Fruit fly (Drosophila melanogaster): ENCODE results near the gene Cpr65Ax2.
A peak's percentile ranks its signal among the peaks of the same experiment; 100 is the strongest.

Gene Cpr65Ax2

dm6 chr3L:6157327-6158032, 6.8 kb upstream of the Cpr65Ax2 start, which contains the start of gene CG13297 (continued):
- TF ChIP-seq Mes4 (GFP tag; optimal IDR thresholded peaks at IDR 0.05) = no peak
- no peak for TF ChIP-seq pan (optimal IDR thresholded peaks at IDR 0.05)
- peak in 1 of 2 experiments; percentile 74 for TF ChIP-seq pan (GFP tag; optimal IDR thresholded peaks at IDR 0.05 in 1 of 2, IDR thresholded peaks at IDR 0.05 in 1 of 2)
- peak; percentile 57; the same call in 2 of the 3 replicates for TF ChIP-seq dysf (GFP tag; IDR thresholded peaks at IDR 0.05)
- TF ChIP-seq toy (GFP tag; IDR thresholded peaks at IDR 0.05) = no peak
- TF ChIP-seq CG9817 (tag; optimal IDR thresholded peaks at IDR 0.05) = peak; percentile 38
- TF ChIP-seq Hmr (GFP tag; optimal IDR thresholded peaks at IDR 0.05) = peak; percentile 6
- TF ChIP-seq CG3065 (GFP tag; optimal IDR thresholded peaks at IDR 0.05) = no peak
- no peak for TF ChIP-seq cas (GFP tag; IDR thresholded peaks at IDR 0.05)
- TF ChIP-seq Meics (GFP tag; optimal IDR thresholded peaks at IDR 0.05) = peak; percentile 42
- no peak for TF ChIP-seq CG4328 (GFP tag; optimal IDR thresholded peaks at IDR 0.05)
- peak; percentile 61 for TF ChIP-seq CG10366 (GFP tag; IDR thresholded peaks at IDR 0.05)
- no peak for TF ChIP-seq hb (GFP tag; IDR thresholded peaks at IDR 0.05; ENCODE audit: partially characterized antibody)
- TF ChIP-seq danr (GFP tag; IDR thresholded peaks at IDR 0.05) = peak; percentile 45; the same call in 1 of the 2 replicates
- no peak for TF ChIP-seq CG11398 (GFP tag; optimal IDR thresholded peaks at IDR 0.05)
- TF ChIP-seq chm (GFP tag; IDR thresholded peaks at IDR 0.05) = no peak
- peak in 1 of 2 experiments; percentile 84 for TF ChIP-seq Hr51 (GFP tag; optimal IDR thresholded peaks at IDR 0.05)
- TF ChIP-seq CG13296 (GFP tag; optimal IDR thresholded peaks at IDR 0.05) = peak; percentile 85
- TF ChIP-seq CG10462 (GFP tag; optimal IDR thresholded peaks at IDR 0.05) = no peak
- no peak for TF ChIP-seq unc-4 (GFP tag; IDR thresholded peaks at IDR 0.05; ENCODE audit: partially characterized antibody)
- peak; percentile 55 for TF ChIP-seq sisA (GFP tag; IDR thresholded peaks at IDR 0.05)
- peak; percentile 60; the same call in 2 of the 3 replicates for TF ChIP-seq tgo (GFP tag; IDR thresholded peaks at IDR 0.05)
- peak; percentile 76 for TF ChIP-seq Sox102F (GFP tag; optimal IDR thresholded peaks at IDR 0.05)
- TF ChIP-seq CG6689 (GFP tag; IDR thresholded peaks at IDR 0.05) = peak; percentile 66
- no peak for TF ChIP-seq Ravus (GFP tag; IDR thresholded peaks at IDR 0.05)
- TF ChIP-seq sens (GFP tag) = peak; percentile 76
- peak; percentile 53; the same call in 1 of the 2 replicates for TF ChIP-seq stc (GFP tag; IDR thresholded peaks at IDR 0.05)
- no peak for TF ChIP-seq CG34422 (GFP tag; IDR thresholded peaks at IDR 0.05)
- no peak for TF ChIP-seq psq (GFP tag; optimal IDR thresholded peaks at IDR 0.05)
- peak; percentile 22 for TF ChIP-seq Dek (tag; optimal IDR thresholded peaks at IDR 0.05)
- no peak for TF ChIP-seq CG8359 (GFP tag; optimal IDR thresholded peaks at IDR 0.05; ENCODE audit: borderline replicate concordance)
- no peak for TF ChIP-seq HHEX (GFP tag; optimal IDR thresholded peaks at IDR 0.05)
- peak; percentile 26 for TF ChIP-seq scrt (GFP tag; optimal IDR thresholded peaks at IDR 0.05)
- TF ChIP-seq tin (GFP tag; optimal IDR thresholded peaks at IDR 0.05) = peak; percentile 6
- no peak for TF ChIP-seq cad (GFP tag; optimal IDR thresholded peaks at IDR 0.05)
- TF ChIP-seq Atf3 (GFP tag; optimal IDR thresholded peaks at IDR 0.05) = no peak
- no peak for TF ChIP-seq insv (GFP tag; optimal IDR thresholded peaks at IDR 0.05)
- TF ChIP-seq zen2 (GFP tag; IDR thresholded peaks at IDR 0.05; ENCODE audit: partially characterized antibody) = no peak
- no peak for TF ChIP-seq CrebB (tag; optimal IDR thresholded peaks at IDR 0.05)
- TF ChIP-seq Bteb2 (GFP tag; optimal IDR thresholded peaks at IDR 0.05) = no peak
- TF ChIP-seq Sry-δ (GFP tag; optimal IDR thresholded peaks at IDR 0.05) = no peak
- TF ChIP-seq aop (GFP tag; IDR thresholded peaks at IDR 0.05) = no peak
- no peak for TF ChIP-seq CG6272 (GFP tag; IDR thresholded peaks at IDR 0.05)
- peak; percentile 41 for TF ChIP-seq CG4424 (GFP tag; optimal IDR thresholded peaks at IDR 0.05)
- TF ChIP-seq Ptx1 (GFP tag; IDR thresholded peaks at IDR 0.05) = peak; percentile 81
- TF ChIP-seq CG31365 (tag; optimal IDR thresholded peaks at IDR 0.05) = no peak
- TF ChIP-seq ATbp (GFP tag; optimal IDR thresholded peaks at IDR 0.05) = peak; percentile 54
- no peak for TF ChIP-seq CG6854 (GFP tag; optimal IDR thresholded peaks at IDR 0.05)
- TF ChIP-seq CG7786 (GFP tag; optimal IDR thresholded peaks at IDR 0.05) = no peak
- no peak for TF ChIP-seq ems (GFP tag; optimal IDR thresholded peaks at IDR 0.05)
